Worm (Caenorhabditis elegans) whole organism, L3 larva: Measurements from ENCODE around the gene lin-42.

Experiments
- ama-1 ChIP-seq: fragments of 150-350 bp; optimal IDR thresholded peaks from 2 replicates; lab custom pipeline; 2018
- ceh-82 ChIP-seq: fragments of 150-350 bp; optimal IDR thresholded peaks from 2 replicates; lab custom pipeline; 2014; ENCODE audit warnings: missing biosample characterization, missing genetic modification characterization
- hmg-11 ChIP-seq: sonication (generic microtip); optimal IDR thresholded peaks from 2 replicates; lab custom pipeline; 2016; ENCODE audit warnings: missing genetic modification characterization, missing compliant biosample characterization
- nfya-1 ChIP-seq: sonication (generic microtip); optimal IDR thresholded peaks from 2 replicates; lab custom pipeline; 2017; ENCODE audit warnings: missing genetic modification characterization, mild to moderate bottlenecking, missing compliant biosample characterization, antibody characterized with exemption, moderate library complexity; ENCODE audit not compliant: insufficient read depth
- ztf-4 ChIP-seq: fragments of 150-350 bp; optimal IDR thresholded peaks from 2 replicates; lab custom pipeline; 2014; ENCODE audit warnings: missing biosample characterization, missing genetic modification characterization

ce11 chrII:1240436-1240835 is 11.7 kb downstream of the lin-42 start:
- TF ChIP-seq ama-1 (lab: Kevin White, UChicago) (no peak), ztf-4 (tag; lab: Kevin White, UChicago) (no peak), ceh-82 (no peak), nfya-1 (peak; percentile 4), hmg-11 (tag; lab: Kevin White, UChicago) (no peak)
